Fruit fly (Drosophila melanogaster) whole organism, prepupa: Measurements from ENCODE around the gene CG11892.

ENCODE experiments used
- Blimp-1 ChIP-seq: fragments of 200-800 bp; sonication (Bioruptor generic); optimal IDR thresholded peaks from 3 replicates; lab custom pipeline; 2017; ENCODE audit warnings: missing biosample characterization, missing genetic modification characterization, mild to moderate bottlenecking, moderate library complexity, missing genetic modification reagents
- CG10631 ChIP-seq: fragments of 200-800 bp; sonication (Bioruptor generic); optimal IDR thresholded peaks from 2 replicates; lab custom pipeline; 2016; ENCODE audit warnings: missing biosample characterization, missing genetic modification characterization
- CG10669 ChIP-seq: fragments of 200-800 bp; sonication (Bioruptor generic); optimal IDR thresholded peaks from 3 replicates; lab custom pipeline; 2018; ENCODE audit warnings: missing biosample characterization, mild to moderate bottlenecking, missing genetic modification characterization, moderate library complexity
- CG11762 ChIP-seq: fragments of 200-800 bp; sonication (Bioruptor generic); optimal IDR thresholded peaks from 3 replicates; lab custom pipeline; 2016; ENCODE audit warnings: missing biosample characterization, missing genetic modification characterization; ENCODE audit not compliant: insufficient read depth
- CG11902 ChIP-seq: fragments of 200-800 bp; sonication (Bioruptor generic); optimal IDR thresholded peaks from 3 replicates; lab custom pipeline; 2016; ENCODE audit warnings: missing biosample characterization, missing genetic modification characterization
- CG15336 ChIP-seq: fragments of 200-800 bp; sonication (Bioruptor generic); IDR thresholded peaks from 2 replicates; pipeline ENCODE4 v1.3.6; 2022; ENCODE audit warnings: missing biosample characterization, missing genetic modification characterization
- CG1621 ChIP-seq: fragments of 200-800 bp; sonication (Bioruptor generic); optimal IDR thresholded peaks from 3 replicates; lab custom pipeline; 2018; ENCODE audit warnings: missing biosample characterization, mild to moderate bottlenecking, missing genetic modification characterization
- CG16779 ChIP-seq: fragments of 200-800 bp; sonication (Bioruptor generic); optimal IDR thresholded peaks from 3 replicates; lab custom pipeline; 2017; ENCODE audit warnings: missing biosample characterization, mild to moderate bottlenecking, missing genetic modification characterization
- CG31627 ChIP-seq: fragments of 200-800 bp; sonication (Bioruptor generic); optimal IDR thresholded peaks from 3 replicates; lab custom pipeline; 2016; ENCODE audit warnings: missing biosample characterization, missing genetic modification characterization
- CG34406 ChIP-seq: fragments of 200-800 bp; sonication (Bioruptor generic); optimal IDR thresholded peaks from 3 replicates; lab custom pipeline; 2016; ENCODE audit warnings: missing biosample characterization, missing genetic modification characterization
- CG6163 ChIP-seq: fragments of 200-800 bp; sonication (Bioruptor generic); IDR thresholded peaks from 3 replicates; pipeline ENCODE4 v1.3.6; 2022; ENCODE audit warnings: missing biosample characterization, missing genetic modification characterization
- CG6276 ChIP-seq: fragments of 200-800 bp; sonication (Bioruptor generic); optimal IDR thresholded peaks from 2 replicates; lab custom pipeline; 2017; ENCODE audit warnings: missing biosample characterization, mild to moderate bottlenecking, missing genetic modification characterization
- CG6792 ChIP-seq: fragments of 200-800 bp; sonication (Bioruptor generic); optimal IDR thresholded peaks from 3 replicates; lab custom pipeline; 2016; ENCODE audit warnings: missing biosample characterization, missing genetic modification characterization
- CG6854 ChIP-seq: fragments of 200-800 bp; sonication (Bioruptor generic); optimal IDR thresholded peaks from 2 replicates; lab custom pipeline; 2017; ENCODE audit warnings: missing biosample characterization, mild to moderate bottlenecking, missing genetic modification characterization
- CG7368 ChIP-seq: fragments of 200-800 bp; sonication (Bioruptor generic); optimal IDR thresholded peaks from 3 replicates; lab custom pipeline; 2016; ENCODE audit warnings: missing biosample characterization, missing genetic modification characterization
- CG8319 ChIP-seq: fragments of 200-800 bp; sonication (Bioruptor generic); optimal IDR thresholded peaks from 3 replicates; lab custom pipeline; 2016; ENCODE audit warnings: missing biosample characterization, missing genetic modification characterization
- CG9139 ChIP-seq: fragments of 200-800 bp; sonication (Bioruptor generic); optimal IDR thresholded peaks from 3 replicates; lab custom pipeline; 2017; ENCODE audit warnings: missing biosample characterization, mild to moderate bottlenecking, missing genetic modification characterization
- Eip78C ChIP-seq: fragments of 200-800 bp; sonication (Bioruptor generic); peaks from one replicate; lab custom pipeline; 2016; ENCODE audit warnings: missing biosample characterization, missing genetic modification characterization
- Eip93F ChIP-seq: fragments of 200-800 bp; sonication (Bioruptor generic); optimal IDR thresholded peaks from 2 replicates; lab custom pipeline; 2016; ENCODE audit warnings: missing biosample characterization, mild to moderate bottlenecking, missing genetic modification characterization
- Ets96B ChIP-seq: fragments of 200-800 bp; optimal IDR thresholded peaks from 2 replicates; lab custom pipeline; 2019; ENCODE audit warnings: missing biosample characterization, mild to moderate bottlenecking, missing genetic modification characterization, moderate library complexity
- Gug ChIP-seq: fragments of 200-800 bp; sonication (Bioruptor generic); IDR thresholded peaks from 2 replicates; pipeline ENCODE4 v1.3.6; 2022; ENCODE audit warnings: missing biosample characterization, missing genetic modification characterization
- Hr39 ChIP-seq: fragments of 200-800 bp; sonication (Bioruptor generic); optimal IDR thresholded peaks from 2 replicates; lab custom pipeline; 2016; ENCODE audit warnings: missing biosample characterization, missing genetic modification characterization
- Lpt ChIP-seq: fragments of 200-800 bp; sonication (Bioruptor generic); optimal IDR thresholded peaks from 3 replicates; lab custom pipeline; 2016; ENCODE audit warnings: missing biosample characterization, missing genetic modification characterization
- Met ChIP-seq: fragments of 200-800 bp; sonication (Bioruptor generic); optimal IDR thresholded peaks from 3 replicates; lab custom pipeline; 2016; ENCODE audit warnings: missing biosample characterization, missing genetic modification characterization
- Sox102F ChIP-seq: fragments of 200-800 bp; sonication (Bioruptor generic); optimal IDR thresholded peaks from 2 replicates; lab custom pipeline; 2016; ENCODE audit warnings: missing biosample characterization, mild to moderate bottlenecking, missing genetic modification characterization
- Sox15 ChIP-seq: fragments of 200-800 bp; sonication (Bioruptor generic); optimal IDR thresholded peaks from 3 replicates; lab custom pipeline; 2016; ENCODE audit warnings: missing biosample characterization, missing genetic modification characterization
- achi ChIP-seq: fragments of 200-800 bp; sonication (Bioruptor generic); optimal IDR thresholded peaks from 3 replicates; lab custom pipeline; 2016; ENCODE audit warnings: missing biosample characterization, missing genetic modification characterization
- acj6 ChIP-seq: fragments of 200-800 bp; sonication (Bioruptor generic); optimal IDR thresholded peaks from 3 replicates; lab custom pipeline; 2016; ENCODE audit warnings: missing biosample characterization, missing genetic modification characterization
- dsx ChIP-seq: fragments of 200-800 bp; optimal IDR thresholded peaks from 3 replicates; lab custom pipeline; 2019; ENCODE audit warnings: missing biosample characterization, mild to moderate bottlenecking, missing genetic modification characterization, moderate library complexity; ENCODE audit not compliant: poor library complexity, severe bottlenecking
- eg ChIP-seq: fragments of 200-800 bp; sonication (Bioruptor generic); IDR thresholded peaks from 3 replicates; pipeline ENCODE4 v1.3.6; 2022; ENCODE audit warnings: missing biosample characterization, missing genetic modification characterization
- fd85E ChIP-seq: fragments of 200-800 bp; sonication (Bioruptor generic); optimal IDR thresholded peaks from 3 replicates; lab custom pipeline; 2016; ENCODE audit warnings: missing biosample characterization, missing genetic modification characterization
- net ChIP-seq: fragments of 200-800 bp; sonication (Bioruptor generic); optimal IDR thresholded peaks from 3 replicates; lab custom pipeline; 2016; ENCODE audit warnings: missing biosample characterization, missing genetic modification characterization
- spab ChIP-seq: fragments of 200-800 bp; sonication (Bioruptor generic); optimal IDR thresholded peaks from 2 replicates; lab custom pipeline; 2017; ENCODE audit warnings: missing biosample characterization, mild to moderate bottlenecking, missing genetic modification characterization, missing genetic modification reagents
- svp ChIP-seq: fragments of 200-800 bp; sonication (Bioruptor generic); peaks from one replicate; lab custom pipeline; 2016; ENCODE audit warnings: missing biosample characterization, missing genetic modification characterization
- vri ChIP-seq: fragments of 200-800 bp; sonication (Bioruptor generic); optimal IDR thresholded peaks from 3 replicates; lab custom pipeline; 2016; ENCODE audit warnings: missing biosample characterization, mild to moderate bottlenecking, missing genetic modification characterization

CG11892 gene

DNA sequence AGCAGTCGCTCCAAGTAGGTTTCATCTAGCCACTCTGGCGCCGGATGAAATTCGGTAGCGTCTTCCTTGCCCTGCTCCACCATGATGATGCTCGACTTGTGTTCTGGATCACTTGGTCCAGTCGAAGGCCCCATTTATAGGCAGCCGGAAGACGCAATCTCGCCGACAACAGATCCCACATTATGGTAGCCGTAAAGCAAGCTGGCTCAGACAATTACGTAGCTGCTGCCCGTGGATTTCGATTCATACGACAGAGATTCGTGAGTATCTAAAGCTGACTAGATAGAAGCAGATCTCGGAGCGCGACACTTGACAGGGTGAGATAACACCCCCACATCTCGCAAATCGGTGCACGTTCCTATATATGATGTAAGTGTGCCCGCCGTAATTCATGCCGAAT is 4.2 kb upstream of the CG11892 start, which contains the start of gene CG10513:
Gene CG10513, minus strand, starts transcription at position 101 of the 400 bp plus-strand sequence.
- TF ChIP-seq CG15336 (GFP tag; lab: Robert Waterston, UW): no peak
- TF ChIP-seq vri (GFP tag; lab: Kevin White, UChicago): peak; percentile 6

DNA sequence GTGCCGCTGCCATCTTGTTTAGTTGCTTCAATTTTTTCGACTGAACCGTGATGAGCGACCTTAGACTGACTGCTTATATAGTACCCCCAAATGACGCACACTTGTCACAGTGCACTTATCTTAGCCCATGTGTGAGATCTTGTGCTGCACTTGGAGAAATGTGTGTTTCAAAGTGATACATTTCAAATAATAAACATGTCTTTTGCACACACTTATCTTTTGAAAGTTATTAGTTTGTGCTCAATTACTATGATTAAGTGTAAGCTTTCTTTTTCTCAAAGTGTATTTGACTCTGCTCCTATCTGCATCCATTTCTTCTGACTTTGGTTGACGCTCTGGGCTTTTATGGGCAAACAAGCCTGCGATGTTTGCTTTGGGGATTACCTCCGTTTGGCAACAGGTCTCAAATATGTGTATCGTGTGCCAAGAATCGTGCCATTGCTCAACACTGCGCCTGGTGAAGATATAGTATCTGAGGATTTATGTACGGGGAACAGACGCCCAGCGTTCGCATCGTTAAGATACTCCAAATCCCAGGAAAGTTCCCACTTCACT is 1.5 kb upstream of the CG11892 start, which contains the start of gene CG10514:
Gene CG10514, minus strand, starts transcription at position 51 of the 555 bp plus-strand sequence.
- no peak for TF ChIP-seq CG9139
- TF ChIP-seq Hr39: no peak
- TF ChIP-seq CG8319 (GFP tag; lab: Kevin White, UChicago): no peak
- no peak for TF ChIP-seq CG16779
- TF ChIP-seq Ets96B (tag; lab: Kevin White, UChicago): no peak
- TF ChIP-seq dsx: no peak
- TF ChIP-seq vri (GFP tag; lab: Kevin White, UChicago): peak; percentile 23
- peak; percentile 4 for TF ChIP-seq Sox102F
- no peak for TF ChIP-seq Met (GFP tag; lab: Kevin White, UChicago)
- TF ChIP-seq net (GFP tag; lab: Kevin White, UChicago): no peak
- TF ChIP-seq svp: peak; percentile 26
- TF ChIP-seq Eip78C (GFP tag; lab: Kevin White, UChicago): no peak
- no peak for TF ChIP-seq CG6792 (GFP tag; lab: Kevin White, UChicago)
- TF ChIP-seq eg (GFP tag; lab: Robert Waterston, UW): no peak; the same call in 2 of the 3 replicates
- TF ChIP-seq CG6276: no peak
- no peak for TF ChIP-seq CG34406 (GFP tag; lab: Kevin White, UChicago)
- peak; percentile 12 for TF ChIP-seq achi (GFP tag; lab: Kevin White, UChicago)
- TF ChIP-seq Blimp-1 (GFP tag; lab: Kevin White, UChicago): no peak

DNA sequence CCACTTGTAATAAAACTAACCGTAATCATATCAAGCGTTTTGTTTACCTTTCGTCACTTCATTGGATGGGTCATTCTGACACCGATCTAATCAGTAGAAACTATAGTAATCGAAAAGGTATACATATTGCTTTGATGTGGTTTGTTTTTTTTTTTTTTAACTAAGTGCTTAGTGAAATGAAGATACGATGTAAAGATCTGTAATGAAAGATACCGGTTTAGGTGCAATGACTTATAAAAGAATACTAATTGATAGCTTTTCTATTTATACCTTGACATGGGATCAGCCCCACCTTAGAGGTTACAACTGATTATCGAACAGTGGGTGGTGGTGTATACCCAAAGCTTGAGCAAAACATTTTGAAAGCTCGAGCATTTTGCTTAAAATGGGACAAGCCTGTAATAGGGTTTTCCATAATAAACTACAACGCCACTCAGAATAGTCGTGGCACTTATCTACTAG is 1.9 kb downstream of the CG11892 start, which contains the start of gene CG31300:
Gene CG31300, plus strand, starts transcription at position 412 of the 462 bp plus-strand sequence.
- TF ChIP-seq CG11762 (GFP tag; lab: Kevin White, UChicago): no peak
- no peak for TF ChIP-seq fd85E (GFP tag; lab: Kevin White, UChicago)
- no peak for TF ChIP-seq acj6 (GFP tag; lab: Kevin White, UChicago)
- no peak for TF ChIP-seq CG6163 (GFP tag; lab: Robert Waterston, UW)
- no peak for TF ChIP-seq spab (GFP tag; lab: Kevin White, UChicago)
- no peak for TF ChIP-seq CG11902 (GFP tag; lab: Kevin White, UChicago)

DNA sequence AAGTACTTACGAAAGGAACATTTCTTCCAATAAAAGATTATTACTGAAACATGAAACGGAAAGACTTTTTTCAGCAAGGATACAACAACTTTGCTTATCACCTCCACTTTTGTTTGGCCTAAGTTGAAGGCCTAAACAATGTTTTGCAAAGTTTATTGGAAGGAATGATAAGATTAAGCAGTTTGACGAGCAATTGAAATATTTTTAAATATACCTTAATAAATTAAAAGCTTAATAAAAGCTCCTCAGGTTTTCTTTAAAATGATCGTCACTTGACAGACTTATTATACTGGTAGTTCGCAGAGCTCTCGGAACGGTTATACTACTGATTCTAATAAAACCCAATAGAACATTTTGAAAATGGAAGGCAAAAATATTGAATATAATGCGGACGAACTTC is 3.8 kb downstream of the CG11892 start, which contains the start of gene CG31104:
Gene CG31104, plus strand, starts transcription at position 301 of the 400 bp plus-strand sequence.
- TF ChIP-seq Lpt (GFP tag; lab: Kevin White, UChicago) (no peak), Gug (GFP tag; lab: Robert Waterston, UW) (no peak), CG9139 (no peak), Sox15 (GFP tag; lab: Kevin White, UChicago) (no peak), CG10631 (no peak), Eip93F (no peak), svp (no peak), Ets96B (tag; lab: Kevin White, UChicago) (no peak), CG8319 (GFP tag; lab: Kevin White, UChicago) (no peak), CG1621 (tag; lab: Kevin White, UChicago) (no peak), Hr39 (no peak), CG7368 (GFP tag; lab: Kevin White, UChicago) (no peak), CG6163 (GFP tag; lab: Robert Waterston, UW) (no peak), CG6854 (GFP tag; lab: Kevin White, UChicago) (no peak), CG31627 (no peak), CG6276 (no peak), achi (GFP tag; lab: Kevin White, UChicago) (no peak), CG10669 (GFP tag; lab: Kevin White, UChicago) (no peak)
- TF ChIP-seq, all 60 proteins: peak for 0
